Fruit fly (Drosophila melanogaster) whole organism, prepupa: ENCODE results near the gene Rh5.
A peak's percentile ranks its signal among the peaks of the same experiment; 100 is the strongest.

ENCODE experiments used
- CG3032 ChIP-seq: fragments of 200-800 bp; optimal IDR thresholded peaks from 2 replicates; lab custom pipeline; 2019; ENCODE audit warnings: missing biosample characterization, mild to moderate bottlenecking, missing genetic modification characterization, moderate library complexity
- OdsH ChIP-seq: fragments of 200-800 bp; sonication (Bioruptor generic); optimal IDR thresholded peaks from 3 replicates; lab custom pipeline; 2016; ENCODE audit warnings: missing biosample characterization, missing genetic modification characterization
- cyc ChIP-seq: fragments of 200-800 bp; sonication (Bioruptor generic); optimal IDR thresholded peaks from 3 replicates; lab custom pipeline; 2016; ENCODE audit warnings: missing biosample characterization, missing genetic modification characterization
- vri ChIP-seq: fragments of 200-800 bp; sonication (Bioruptor generic); optimal IDR thresholded peaks from 3 replicates; lab custom pipeline; 2016; ENCODE audit warnings: missing biosample characterization, mild to moderate bottlenecking, missing genetic modification characterization

DNA sequence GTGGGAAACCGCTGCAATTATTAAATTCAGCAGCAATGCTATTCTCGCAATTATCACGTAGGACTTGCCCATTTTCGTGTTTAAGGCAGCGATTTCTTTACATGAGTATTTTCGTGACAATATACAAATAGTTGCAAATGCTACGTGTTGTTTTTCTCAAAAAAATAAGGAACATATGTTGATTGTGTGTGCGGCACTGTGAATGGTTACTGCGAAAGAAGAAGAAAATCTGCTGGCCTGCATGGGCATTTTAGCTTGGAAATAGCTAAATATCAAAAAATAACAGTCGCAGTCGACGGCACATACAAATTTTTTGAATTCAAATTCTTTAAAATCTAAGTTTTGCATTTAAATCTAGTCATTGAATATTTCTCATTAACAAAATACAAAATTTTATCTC is 32.6 kb downstream of the Rh5 start, which contains the start of gene CG6766:
- TF ChIP-seq cyc (GFP tag; lab: Kevin White, UChicago) (no peak), CG3032 (tag; lab: Kevin White, UChicago) (no peak), vri (GFP tag; lab: Kevin White, UChicago) (peak; percentile 12), OdsH (GFP tag; lab: Kevin White, UChicago) (no peak)
